Fruit fly (Drosophila melanogaster): ENCODE results near the gene CG43816.

Gene CG43816

DNA sequence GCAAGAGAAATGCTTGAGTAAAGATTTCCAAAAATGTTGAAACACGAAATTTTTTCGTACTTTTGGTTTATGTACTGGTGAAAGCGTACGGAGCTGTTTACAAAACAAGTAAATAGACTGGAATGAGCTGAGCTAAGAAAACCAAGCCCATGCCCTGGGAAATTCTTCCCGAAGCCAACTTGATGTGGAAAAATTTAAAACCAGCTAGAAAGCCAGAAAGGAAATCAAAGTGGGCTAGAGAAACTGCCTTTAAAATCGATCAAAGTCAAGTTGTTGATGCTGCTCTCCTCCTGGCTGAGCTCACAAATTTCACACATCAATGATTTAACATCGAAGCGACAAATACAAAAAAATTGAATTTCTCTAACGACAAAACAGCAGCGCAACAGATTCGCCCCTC lies 2.1 kb downstream of the CG43816 start, which contains the start of gene CG31820:
Gene CG31820, minus strand, starts transcription at position 101 of the 400 bp plus-strand sequence.
- TF ChIP-seq usp (GFP tag; optimal IDR thresholded peaks at IDR 0.05) (no peak), woc (GFP tag; optimal IDR thresholded peaks at IDR 0.05) (no peak), foxo (GFP tag; optimal IDR thresholded peaks at IDR 0.05) (no peak), N (GFP tag; optimal IDR thresholded peaks at IDR 0.05) (no peak), Hr78 (GFP tag; optimal IDR thresholded peaks at IDR 0.05) (no peak), sv (GFP tag; optimal IDR thresholded peaks at IDR 0.05) (no peak), fru (GFP tag; optimal IDR thresholded peaks at IDR 0.05) (no peak), CG9705 (GFP tag; optimal IDR thresholded peaks at IDR 0.05) (no peak), Sp1 (GFP tag; optimal IDR thresholded peaks at IDR 0.05) (no peak), Dif (GFP tag; optimal IDR thresholded peaks at IDR 0.05; ENCODE audit: partially characterized antibody) (no peak), Dfd (GFP tag; optimal IDR thresholded peaks at IDR 0.05) (no peak), psq (GFP tag; optimal IDR thresholded peaks at IDR 0.05) (no peak), lola (GFP tag; optimal IDR thresholded peaks at IDR 0.05) (no peak), ey (GFP tag; optimal IDR thresholded peaks at IDR 0.05) (no peak), pan (optimal IDR thresholded peaks at IDR 0.05) (no peak), Mio (GFP tag; optimal IDR thresholded peaks at IDR 0.05) (no peak)

- TF ChIP-seq CrebA (GFP tag; optimal IDR thresholded peaks at IDR 0.05; ENCODE audit: borderline replicate concordance) (no peak), Dfd (GFP tag; optimal IDR thresholded peaks at IDR 0.05) (no peak), jim (GFP tag; optimal IDR thresholded peaks at IDR 0.05) (no peak), usp (GFP tag; optimal IDR thresholded peaks at IDR 0.05) (no peak), N (GFP tag; optimal IDR thresholded peaks at IDR 0.05) (no peak), CG32264 (GFP tag; optimal IDR thresholded peaks at IDR 0.05) (no peak), dl (GFP tag; optimal IDR thresholded peaks at IDR 0.05; ENCODE audit: insufficient read depth in 1 of 2, partially characterized antibody in 2 of 2) (no peak), dmrt93B (GFP tag; optimal IDR thresholded peaks at IDR 0.05) (no peak), HLH106 (tag; optimal IDR thresholded peaks at IDR 0.05) (no peak), tai (GFP tag; optimal IDR thresholded peaks at IDR 0.05) (no peak), brk (GFP tag; optimal IDR thresholded peaks at IDR 0.05) (no peak), lola (GFP tag; optimal IDR thresholded peaks at IDR 0.05) (no peak)
These were observed 22.6 kb downstream of the CG43816 start for dm6 chr2L:16026693-16027092.

dm6 chr2L:16040255-16040654 lies 36.1 kb downstream of the CG43816 start:
- no peak for TF ChIP-seq GATAd (GFP tag; optimal IDR thresholded peaks at IDR 0.05)
- no peak for TF ChIP-seq jim (GFP tag; optimal IDR thresholded peaks at IDR 0.05)
- no peak for TF ChIP-seq h (GFP tag; optimal IDR thresholded peaks at IDR 0.05)
- TF ChIP-seq rgr (GFP tag; optimal IDR thresholded peaks at IDR 0.05) = no peak
- no peak for TF ChIP-seq woc (GFP tag; optimal IDR thresholded peaks at IDR 0.05)
- no peak for TF ChIP-seq Hnf4 (GFP tag; optimal IDR thresholded peaks at IDR 0.05)
- no peak for TF ChIP-seq OdsH (GFP tag; optimal IDR thresholded peaks at IDR 0.05)
- TF ChIP-seq pan (optimal IDR thresholded peaks at IDR 0.05) = no peak
- TF ChIP-seq Dfd (GFP tag; optimal IDR thresholded peaks at IDR 0.05) = no peak
- TF ChIP-seq CrebA (GFP tag; optimal IDR thresholded peaks at IDR 0.05; ENCODE audit: borderline replicate concordance) = no peak
- no peak for TF ChIP-seq usp (GFP tag; optimal IDR thresholded peaks at IDR 0.05)
- TF ChIP-seq Sp1 (GFP tag; optimal IDR thresholded peaks at IDR 0.05) = no peak
- TF ChIP-seq CG32264 (GFP tag; optimal IDR thresholded peaks at IDR 0.05) = no peak
- no peak for TF ChIP-seq Myc (optimal IDR thresholded peaks at IDR 0.05)
- TF ChIP-seq br (GFP tag; optimal IDR thresholded peaks at IDR 0.05) = no peak
- TF ChIP-seq fru (GFP tag; optimal IDR thresholded peaks at IDR 0.05) = no peak
- TF ChIP-seq Mio (GFP tag; optimal IDR thresholded peaks at IDR 0.05) = no peak
- no peak for TF ChIP-seq sage (GFP tag; optimal IDR thresholded peaks at IDR 0.05)

- TF ChIP-seq CrebA (GFP tag; optimal IDR thresholded peaks at IDR 0.05; ENCODE audit: borderline replicate concordance) (no peak), Rel (GFP tag; optimal IDR thresholded peaks at IDR 0.05) (no peak), Rel (tag; optimal IDR thresholded peaks at IDR 0.05) (no peak), Hr83 (GFP tag; optimal IDR thresholded peaks at IDR 0.05; ENCODE audit: poor library complexity, severe bottlenecking) (no peak), Myc (optimal IDR thresholded peaks at IDR 0.05) (no peak), Dif (GFP tag; optimal IDR thresholded peaks at IDR 0.05; ENCODE audit: partially characterized antibody) (no peak), sage (GFP tag; optimal IDR thresholded peaks at IDR 0.05) (no peak), Dfd (GFP tag; optimal IDR thresholded peaks at IDR 0.05) (no peak)
These were observed 37.6 kb downstream of the CG43816 start, which contains the start of the genes BicC and CG45084 for dm6 chr2L:16041727-16042126. Gene BicC, plus strand, starts transcription at chr2L:16042047. Gene CG45084, plus strand, starts transcription at chr2L:16042047.
